Fruit fly (Drosophila melanogaster): ENCODE measurements around the gene UBL3.
A peak's percentile ranks its signal among the peaks of the same experiment; 100 is the strongest.

Gene UBL3

DNA sequence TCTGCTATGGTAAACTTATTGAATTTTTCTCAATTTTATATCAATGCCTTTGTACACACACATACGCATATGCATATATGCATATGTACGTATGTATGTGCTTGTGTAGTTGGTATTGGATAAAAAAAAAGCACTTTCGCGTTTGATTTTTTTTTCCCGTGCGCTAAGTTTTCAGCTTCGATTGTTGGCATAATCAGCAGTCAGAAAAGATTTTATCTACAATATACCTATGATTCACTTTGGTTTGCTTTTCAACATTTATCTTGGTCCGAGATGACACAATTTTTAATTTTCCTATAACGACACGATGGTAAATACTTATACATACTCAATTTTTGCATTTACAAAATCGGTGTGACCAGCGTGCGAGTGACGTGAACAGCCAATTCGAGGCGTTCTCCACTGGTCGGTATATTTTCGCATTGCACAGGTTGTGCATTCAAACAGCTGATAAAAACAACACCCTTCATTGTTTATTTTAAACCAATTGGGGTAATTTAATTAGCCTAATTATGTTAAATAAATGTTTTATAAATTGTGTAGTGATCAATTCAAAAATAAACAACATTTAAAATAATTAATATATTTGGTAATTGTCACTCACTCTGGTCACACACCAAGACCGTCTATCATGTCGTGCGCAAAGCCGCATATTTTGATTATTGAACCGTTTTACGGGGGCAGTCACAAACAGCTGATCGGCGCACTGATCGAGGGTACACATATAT lies at the start of gene UBL3, which contains the start of gene CG15914:
UBL3 (minus strand) TSS at position 361 of the 728 bp plus-strand sequence.
CG15914 (plus strand) TSS at position 607 of the 728 bp plus-strand sequence.
- TF ChIP-seq Sin3A (optimal IDR thresholded peaks at IDR 0.05) (no peak), ttk (optimal IDR thresholded peaks at IDR 0.05) (no peak), Myc (optimal IDR thresholded peaks at IDR 0.05) (no peak), insv (optimal IDR thresholded peaks at IDR 0.05) (no peak), psq (optimal IDR thresholded peaks at IDR 0.05) (no peak), h (optimal IDR thresholded peaks at IDR 0.05) (no peak)

DNA sequence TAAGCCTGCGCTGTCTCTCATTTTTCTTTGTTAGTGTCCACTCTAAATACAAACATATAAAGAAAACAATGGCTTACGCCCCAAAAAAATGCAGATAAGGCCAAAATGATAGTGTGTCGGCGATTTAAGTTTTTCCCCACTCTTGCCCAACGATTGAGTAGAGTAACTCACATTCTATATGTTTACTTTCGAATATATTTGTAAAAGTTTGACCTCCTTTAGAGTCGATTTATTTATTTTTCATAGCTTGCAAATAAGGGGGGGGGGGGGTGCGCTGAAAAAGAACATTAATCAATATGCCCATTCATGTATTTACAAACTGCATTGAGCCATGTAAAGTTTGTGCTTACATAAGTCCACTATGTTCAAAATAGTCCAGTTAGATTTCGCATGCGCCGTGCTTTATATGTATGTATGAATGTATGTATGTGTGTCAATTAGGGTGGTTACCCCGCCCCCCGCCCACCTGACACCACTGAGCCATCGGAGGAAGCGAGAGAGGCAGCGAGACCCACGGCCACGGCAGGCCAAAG lies 40.8 kb upstream of the UBL3 start:
- TF ChIP-seq Sin3A (optimal IDR thresholded peaks at IDR 0.05): no peak

DNA sequence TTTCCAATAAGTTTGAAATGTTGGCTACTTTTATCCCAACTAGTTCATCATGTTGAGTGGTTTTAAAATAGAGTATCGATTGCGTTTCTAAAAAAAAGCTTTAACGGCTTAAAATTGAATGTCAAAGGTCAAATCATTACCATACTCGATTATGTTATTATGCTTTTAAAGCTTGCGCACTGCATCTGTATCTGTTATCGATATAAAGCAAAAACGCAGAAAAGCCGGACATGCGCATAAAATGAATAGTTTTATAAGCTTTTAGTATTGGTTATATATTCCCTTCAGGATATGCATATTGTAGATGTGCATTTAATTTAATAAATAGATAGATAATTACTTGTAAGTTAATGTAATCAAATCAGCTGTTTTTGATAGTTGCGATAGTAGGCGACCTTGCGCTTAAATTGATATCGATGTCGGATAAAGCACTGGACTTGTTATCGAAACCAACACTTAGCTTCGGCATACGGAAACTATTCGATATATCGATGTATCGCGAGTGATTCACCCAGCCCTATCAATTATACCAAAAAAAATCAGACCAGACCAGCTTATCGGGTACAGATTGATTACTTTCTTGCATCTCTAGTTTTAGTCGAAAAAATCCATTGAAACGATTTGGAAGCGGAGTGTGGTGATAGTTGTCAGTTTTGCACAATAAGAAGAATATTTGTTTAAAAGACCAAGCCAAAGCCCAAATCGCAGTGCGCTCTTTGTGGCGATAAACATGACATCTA lies 38.8 kb upstream of the UBL3 start, which contains the start of gene shi:
shi (plus strand) TSS at position 511 of the 740 bp plus-strand sequence.
- no peak for TF ChIP-seq h (optimal IDR thresholded peaks at IDR 0.05)
- TF ChIP-seq psq (optimal IDR thresholded peaks at IDR 0.05): no peak

DNA sequence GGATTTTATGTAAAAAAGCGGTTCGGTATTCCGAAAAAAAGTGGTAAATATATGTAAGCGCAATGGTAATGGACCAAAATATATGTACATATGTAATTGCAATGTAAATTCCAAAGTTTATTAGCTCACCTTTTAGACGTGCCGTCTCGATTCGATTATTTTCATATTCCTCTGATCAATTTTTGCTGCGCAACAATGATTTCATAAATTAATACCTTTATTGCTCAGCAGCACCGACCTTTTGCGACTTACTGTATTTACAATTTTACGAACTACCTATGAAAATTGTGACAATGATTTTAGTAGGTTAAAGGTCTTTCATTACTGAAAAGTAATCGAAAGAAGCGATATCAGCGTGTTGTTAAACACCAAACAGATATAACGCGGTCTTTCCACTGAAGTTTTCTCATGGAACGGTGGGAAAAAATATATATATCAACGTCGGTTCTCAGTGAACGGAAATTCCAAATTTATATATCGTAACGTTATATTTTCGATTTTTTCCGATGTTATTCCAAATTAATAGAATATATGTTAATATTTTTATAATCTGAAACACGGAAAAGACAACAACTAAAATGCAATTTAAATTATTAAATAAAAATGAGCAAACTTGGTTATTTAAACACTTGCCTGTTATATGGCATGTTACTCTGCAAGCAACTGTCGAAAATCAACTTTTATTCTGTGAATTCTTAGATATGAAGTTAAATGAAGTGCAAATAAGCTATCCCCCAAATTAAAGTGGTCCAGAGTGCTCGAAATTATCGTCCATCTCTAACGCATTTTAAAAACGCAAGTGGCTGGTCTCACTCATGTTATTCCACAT lies 37.0 kb upstream of the UBL3 start, which contains the start of the genes MSBP and CG15916:
MSBP (minus strand) TSS at position 330 of the 829 bp plus-strand sequence.
CG15916 (plus strand) TSS at position 810 of the 829 bp plus-strand sequence.
- no peak for TF ChIP-seq psq (optimal IDR thresholded peaks at IDR 0.05)
- no peak for TF ChIP-seq Sin3A (optimal IDR thresholded peaks at IDR 0.05)
- no peak for TF ChIP-seq insv (optimal IDR thresholded peaks at IDR 0.05)
- no peak for TF ChIP-seq ttk (optimal IDR thresholded peaks at IDR 0.05)
- no peak for TF ChIP-seq h (optimal IDR thresholded peaks at IDR 0.05)
- TF ChIP-seq Myc (optimal IDR thresholded peaks at IDR 0.05): no peak

DNA sequence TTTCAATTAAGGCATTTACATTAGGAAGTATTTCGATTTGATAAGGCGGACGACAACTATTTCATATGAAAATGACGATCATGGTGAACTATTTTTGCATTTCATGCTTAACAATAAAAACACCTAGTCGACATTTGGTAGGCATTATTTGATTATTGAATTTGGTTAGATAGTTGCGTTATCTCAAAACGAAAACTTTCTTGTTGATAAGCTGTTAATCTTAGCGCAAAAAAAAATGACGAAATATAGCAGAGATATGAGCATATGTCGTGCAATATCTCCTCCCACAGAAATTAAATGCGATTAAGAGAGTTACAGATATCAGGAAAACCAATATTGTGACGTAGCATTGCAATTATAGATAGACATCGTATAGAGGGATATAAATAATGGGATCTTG lies 35.8 kb upstream of the UBL3 start:
- TF ChIP-seq ttk (optimal IDR thresholded peaks at IDR 0.05) (no peak), h (optimal IDR thresholded peaks at IDR 0.05) (no peak), psq (optimal IDR thresholded peaks at IDR 0.05) (no peak), insv (optimal IDR thresholded peaks at IDR 0.05) (no peak), Sin3A (optimal IDR thresholded peaks at IDR 0.05) (no peak), Myc (optimal IDR thresholded peaks at IDR 0.05) (no peak)

DNA sequence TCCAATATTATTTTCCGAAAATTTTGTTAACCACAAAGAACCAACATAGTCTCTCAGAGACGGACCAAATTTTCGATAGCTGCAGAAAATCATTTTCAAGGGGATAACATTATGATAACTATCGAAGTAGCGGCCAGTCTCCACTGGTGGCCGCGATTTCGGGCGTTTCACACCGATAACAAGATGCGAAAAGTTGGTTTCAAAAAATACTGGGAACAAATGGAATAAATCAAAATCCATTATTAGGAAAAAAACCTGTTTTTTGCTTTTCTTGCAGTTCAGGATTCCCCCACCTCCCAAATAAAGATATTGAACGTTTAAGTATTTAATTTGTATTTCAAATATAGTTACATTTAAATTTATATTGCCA lies 34.3 kb upstream of the UBL3 start, which contains the start of gene tay:
tay (minus strand) TSS at position 65 of the 370 bp plus-strand sequence.
- TF ChIP-seq Sin3A (optimal IDR thresholded peaks at IDR 0.05) (no peak), insv (optimal IDR thresholded peaks at IDR 0.05) (no peak), h (optimal IDR thresholded peaks at IDR 0.05) (no peak), Myc (optimal IDR thresholded peaks at IDR 0.05) (no peak), psq (optimal IDR thresholded peaks at IDR 0.05) (no peak), ttk (optimal IDR thresholded peaks at IDR 0.05) (no peak)

DNA sequence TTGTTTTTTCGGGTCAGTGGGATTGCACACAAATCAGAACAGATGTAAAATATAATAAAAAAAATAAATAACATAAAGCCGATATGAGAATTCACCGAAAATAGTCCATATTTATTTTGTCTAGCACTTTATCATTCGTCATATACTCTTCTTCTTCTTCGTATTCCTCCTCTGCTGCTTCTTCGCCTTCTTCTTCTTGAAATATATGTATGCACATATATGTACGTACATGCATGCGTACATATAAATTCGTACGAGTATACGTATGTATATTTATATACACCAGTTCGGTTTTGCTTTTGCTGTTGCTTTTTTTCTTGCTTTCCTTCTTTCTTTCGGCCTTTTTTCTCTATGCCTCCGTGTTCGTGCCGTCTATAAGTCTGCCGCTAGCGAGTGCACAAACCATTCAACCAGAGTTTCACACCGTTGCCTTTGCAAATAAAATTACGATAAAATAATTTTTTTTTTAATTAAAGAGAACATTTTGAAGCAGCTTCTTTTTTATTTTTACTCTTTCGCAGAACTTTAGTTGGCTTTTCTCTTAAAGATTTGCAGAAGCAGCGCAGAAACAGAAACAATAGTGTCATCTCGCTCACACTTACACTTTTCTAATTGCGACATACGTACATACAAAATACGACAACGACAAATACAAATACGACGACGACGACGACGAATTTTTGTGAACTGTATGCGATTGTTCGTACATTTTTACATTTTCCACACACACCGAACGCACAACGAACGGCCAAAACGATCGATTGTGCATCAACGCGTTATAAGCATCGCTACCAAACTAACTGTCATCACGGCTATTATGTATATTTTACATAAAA lies 33.7 kb upstream of the UBL3 start:
- TF ChIP-seq Myc (optimal IDR thresholded peaks at IDR 0.05): no peak
- TF ChIP-seq insv (optimal IDR thresholded peaks at IDR 0.05): no peak
- TF ChIP-seq Sin3A (optimal IDR thresholded peaks at IDR 0.05): no peak
- no peak for TF ChIP-seq h (optimal IDR thresholded peaks at IDR 0.05)
- TF ChIP-seq psq (optimal IDR thresholded peaks at IDR 0.05): peak; percentile 85
- TF ChIP-seq ttk (optimal IDR thresholded peaks at IDR 0.05): no peak

DNA sequence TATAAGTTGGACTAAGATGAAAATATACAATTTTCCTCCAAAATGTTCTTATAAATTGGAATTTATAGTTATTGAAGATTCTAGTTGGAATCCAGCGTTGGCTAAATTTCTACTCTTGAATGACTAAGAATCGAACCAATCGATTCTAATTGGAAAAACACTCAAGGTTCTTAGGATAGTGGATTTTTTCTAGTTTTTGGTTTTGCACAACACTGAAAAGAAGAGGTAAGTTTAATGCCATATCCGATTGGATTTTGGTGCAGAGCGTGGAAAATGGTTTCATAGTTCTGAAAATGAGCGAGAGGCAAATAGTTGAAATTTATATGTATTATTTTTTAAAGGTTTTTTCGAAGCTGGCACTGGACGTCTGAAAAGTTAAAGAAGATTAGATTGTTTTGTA lies 22.6 kb upstream of the UBL3 start:
- TF ChIP-seq insv (optimal IDR thresholded peaks at IDR 0.05): no peak
- TF ChIP-seq ttk (optimal IDR thresholded peaks at IDR 0.05): no peak
- no peak for TF ChIP-seq Sin3A (optimal IDR thresholded peaks at IDR 0.05)

DNA sequence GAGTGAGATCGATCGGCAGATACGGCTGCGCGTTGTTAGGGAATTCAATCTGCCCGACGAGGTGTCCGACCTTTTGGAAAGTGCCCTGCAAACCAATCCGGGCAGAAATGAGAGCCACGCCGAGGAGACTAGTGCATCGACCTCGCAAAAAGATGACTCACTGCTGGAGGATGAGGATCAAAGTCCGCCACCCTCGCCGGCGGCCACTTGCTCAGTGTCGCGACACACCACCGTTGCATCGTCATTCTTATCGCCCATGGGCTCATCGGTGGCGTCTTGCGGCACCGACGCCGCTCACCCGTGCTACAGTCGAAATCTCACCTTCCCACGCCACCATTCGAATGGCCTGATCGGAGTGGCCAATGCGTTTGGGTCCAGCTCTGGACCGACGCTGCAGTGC lies 21.5 kb upstream of the UBL3 start:
- TF ChIP-seq h (optimal IDR thresholded peaks at IDR 0.05) (no peak), psq (optimal IDR thresholded peaks at IDR 0.05) (no peak), Sin3A (optimal IDR thresholded peaks at IDR 0.05) (no peak), Myc (optimal IDR thresholded peaks at IDR 0.05) (no peak), ttk (optimal IDR thresholded peaks at IDR 0.05) (no peak)

DNA sequence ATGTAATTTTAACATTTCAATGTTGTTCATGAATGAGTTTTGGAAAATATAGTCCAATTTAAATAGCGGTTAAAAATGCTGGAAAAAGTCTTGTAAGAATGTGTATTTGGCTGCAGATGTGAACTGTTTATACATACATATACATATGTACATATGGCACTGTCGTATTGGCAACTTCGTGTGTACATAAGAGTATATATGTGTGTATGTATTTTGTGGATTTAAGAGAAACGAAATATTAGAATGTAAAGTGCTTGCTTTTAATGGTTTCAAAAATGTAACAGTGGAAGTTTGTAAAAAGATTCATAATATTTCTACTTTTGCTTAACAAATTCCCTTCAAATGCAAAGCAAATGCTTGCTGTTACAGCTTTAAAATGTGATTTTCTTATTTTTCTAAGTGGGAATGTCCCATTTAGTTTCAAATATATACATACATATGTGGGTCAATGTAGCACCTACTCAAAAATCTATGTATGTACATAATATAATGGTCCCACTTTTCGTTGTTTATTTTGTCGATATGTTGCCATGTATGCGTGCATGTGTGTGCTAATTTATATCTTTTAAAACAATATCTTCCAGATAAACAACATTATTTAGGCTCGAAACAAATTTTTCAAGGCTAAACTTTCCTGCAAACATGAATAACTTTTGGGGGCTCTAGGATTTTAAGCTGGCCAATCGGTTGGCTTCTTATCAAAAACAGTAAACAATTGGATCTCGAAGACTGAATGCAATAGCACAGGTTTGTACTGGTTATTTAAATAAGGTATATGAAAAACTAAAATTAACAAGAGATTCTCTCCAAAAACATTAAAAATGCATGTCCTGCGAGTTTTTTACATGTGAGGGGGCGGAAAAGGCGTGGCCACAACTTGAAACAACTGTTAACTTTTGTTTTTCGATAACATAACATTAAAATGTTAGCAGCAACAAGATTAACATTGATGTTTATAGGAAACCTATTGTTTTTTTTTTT lies 18.1 kb upstream of the UBL3 start:
- TF ChIP-seq ttk (optimal IDR thresholded peaks at IDR 0.05) (no peak), h (optimal IDR thresholded peaks at IDR 0.05) (no peak), Sin3A (optimal IDR thresholded peaks at IDR 0.05) (no peak), psq (optimal IDR thresholded peaks at IDR 0.05) (no peak), insv (optimal IDR thresholded peaks at IDR 0.05) (no peak), Myc (optimal IDR thresholded peaks at IDR 0.05) (no peak)

Measured in Kc167 (cell line).